Fruit fly (Drosophila melanogaster): ENCODE data around the gene Phyhd1.

- TF ChIP-seq ovo (GFP tag; optimal IDR thresholded peaks at IDR 0.05), result no peak
- TF ChIP-seq CG1620 (GFP tag; optimal IDR thresholded peaks at IDR 0.05), result no peak
- TF ChIP-seq Crg-1 (GFP tag; optimal IDR thresholded peaks at IDR 0.05), result no peak
- TF ChIP-seq CG11617 (GFP tag; optimal IDR thresholded peaks at IDR 0.05), result no peak
- TF ChIP-seq toe (GFP tag; optimal IDR thresholded peaks at IDR 0.05), result no peak
- TF ChIP-seq bab1 (GFP tag; optimal IDR thresholded peaks at IDR 0.05), result no peak
- no peak for TF ChIP-seq CG14711 (tag; optimal IDR thresholded peaks at IDR 0.05)
- TF ChIP-seq Mnt (GFP tag; optimal IDR thresholded peaks at IDR 0.05), result no peak
- no peak for TF ChIP-seq tj (GFP tag; optimal IDR thresholded peaks at IDR 0.05)
- TF ChIP-seq cic (GFP tag; optimal IDR thresholded peaks at IDR 0.05), result no peak
Measured at dm6 chr3R:10655968-10656367, 24.8 kb downstream of the Phyhd1 start.
